Worm (Caenorhabditis elegans): Measurements from ENCODE around the gene ZK228.10.
A peak's percentile ranks its signal among the peaks of the same experiment; 100 is the strongest.

ZK228.10 gene

ce11 chrV:18468097-18468496, 11.4 kb downstream of the ZK228.10 start, which contains the start of gene ZK228.13:
Gene ZK228.13 (minus strand): TSS chrV:18468197.
- no peak for TF ChIP-seq ceh-82 (tag; optimal IDR thresholded peaks at IDR 0.05)
- no peak for TF ChIP-seq lin-13 (GFP tag; optimal IDR thresholded peaks at IDR 0.05)
- no peak for TF ChIP-seq lin-14 (GFP tag; optimal IDR thresholded peaks at IDR 0.05)
- no peak for TF ChIP-seq aly-2 (tag; optimal IDR thresholded peaks at IDR 0.05)
- no peak for TF ChIP-seq egl-27 (tag; optimal IDR thresholded peaks at IDR 0.05)
- TF ChIP-seq ama-1 (optimal IDR thresholded peaks at IDR 0.05) = no peak
- no peak for TF ChIP-seq C16A3.4 (tag; optimal IDR thresholded peaks at IDR 0.05)
- TF ChIP-seq isw-1 (GFP tag; IDR thresholded peaks at IDR 0.05) = no peak
- TF ChIP-seq C04F5.9 (tag; optimal IDR thresholded peaks at IDR 0.05) = no peak
- no peak for TF ChIP-seq snpc-4 (tag; optimal IDR thresholded peaks at IDR 0.05)
- no peak for TF ChIP-seq nhr-90 (tag; optimal IDR thresholded peaks at IDR 0.05; ENCODE audit: poor library complexity)
- TF ChIP-seq tlp-1 (tag; optimal IDR thresholded peaks at IDR 0.05) = no peak
- TF ChIP-seq F16B12.6 (tag; optimal IDR thresholded peaks at IDR 0.05) = no peak
- no peak for TF ChIP-seq nhr-28 (tag; optimal IDR thresholded peaks at IDR 0.05)
- TF ChIP-seq unc-62 (GFP tag; optimal IDR thresholded peaks at IDR 0.05) = no peak
- no peak for TF ChIP-seq lin-35 (GFP tag; optimal IDR thresholded peaks at IDR 0.05)
- TF ChIP-seq nhr-77 (tag; optimal IDR thresholded peaks at IDR 0.05) = no peak

ce11 chrV:18473415-18473814, 16.7 kb downstream of the ZK228.10 start, which contains the start of gene srh-182:
Gene srh-182 (minus strand): TSS chrV:18473515.
- no peak for TF ChIP-seq aha-1 (tag; optimal IDR thresholded peaks at IDR 0.05)
- TF ChIP-seq hlh-4 (tag; optimal IDR thresholded peaks at IDR 0.05) = peak; percentile 41

ce11 chrV:18474223-18474622, 17.5 kb downstream of the ZK228.10 start, which contains the start of gene srh-181:
Gene srh-181 (plus strand): TSS chrV:18474523.
- TF ChIP-seq lir-3 (tag; optimal IDR thresholded peaks at IDR 0.05; ENCODE audit: poor library complexity) (no peak), efl-3 (GFP tag; optimal IDR thresholded peaks at IDR 0.05) (no peak), skn-1 (tag; optimal IDR thresholded peaks at IDR 0.05) (no peak), nhr-77 (tag; optimal IDR thresholded peaks at IDR 0.05) (no peak), mep-1 (tag; optimal IDR thresholded peaks at IDR 0.05) (no peak), zag-1 (tag; optimal IDR thresholded peaks at IDR 0.05) (no peak), unc-98 (GFP tag; IDR thresholded peaks at IDR 0.05) (no peak), ztf-11 (tag; optimal IDR thresholded peaks at IDR 0.05) (no peak), hpl-2 (GFP tag; optimal IDR thresholded peaks at IDR 0.05) (no peak), hlh-4 (tag; optimal IDR thresholded peaks at IDR 0.05) (no peak), sup-37 (GFP tag; optimal IDR thresholded peaks at IDR 0.05) (no peak), lin-35 (GFP tag; optimal IDR thresholded peaks at IDR 0.05) (no peak), nhr-20 (tag; optimal IDR thresholded peaks at IDR 0.05) (no peak), pax-3 (tag; optimal IDR thresholded peaks at IDR 0.05) (no peak), nhr-28 (tag; optimal IDR thresholded peaks at IDR 0.05) (no peak), zip-4 (GFP tag; optimal IDR thresholded peaks at IDR 0.05) (no peak), lin-15B (tag; optimal IDR thresholded peaks at IDR 0.05) (no peak), grh-1 (GFP tag; IDR thresholded peaks at IDR 0.05) (no peak), nhr-71 (tag; optimal IDR thresholded peaks at IDR 0.05) (no peak), ceh-90 (tag; optimal IDR thresholded peaks at IDR 0.05) (no peak)

ce11 chrV:18476090-18476489, 19.4 kb downstream of the ZK228.10 start, which contains the start of gene srh-179:
Gene srh-179 (plus strand): TSS chrV:18476390.
- TF ChIP-seq egl-13 (tag; optimal IDR thresholded peaks at IDR 0.05) (no peak), vab-15 (tag; optimal IDR thresholded peaks at IDR 0.05) (no peak), efl-3 (GFP tag; optimal IDR thresholded peaks at IDR 0.05) (no peak), skn-1 (tag; optimal IDR thresholded peaks at IDR 0.05) (no peak), fkh-8 (tag; optimal IDR thresholded peaks at IDR 0.05) (no peak), mdl-1 (tag; optimal IDR thresholded peaks at IDR 0.05) (no peak), nhr-47 (tag; optimal IDR thresholded peaks at IDR 0.05) (no peak), lin-14 (GFP tag; optimal IDR thresholded peaks at IDR 0.05) (no peak), fkh-4 (tag; optimal IDR thresholded peaks at IDR 0.05; ENCODE audit: borderline replicate concordance) (no peak), hlh-17 (GFP tag; optimal IDR thresholded peaks at IDR 0.05; ENCODE audit: borderline replicate concordance) (no peak), jun-1 (tag; optimal IDR thresholded peaks at IDR 0.05) (no peak), zip-4 (GFP tag; optimal IDR thresholded peaks at IDR 0.05) (no peak), unc-30 (tag; optimal IDR thresholded peaks at IDR 0.05) (no peak), alr-1 (tag; optimal IDR thresholded peaks at IDR 0.05; ENCODE audit: borderline replicate concordance) (no peak), lin-39 (tag; optimal IDR thresholded peaks at IDR 0.05) (no peak), ceh-90 (tag; optimal IDR thresholded peaks at IDR 0.05) (no peak), mep-1 (tag; optimal IDR thresholded peaks at IDR 0.05) (no peak)
